Worm (Caenorhabditis elegans): ENCODE measurements around the gene ZK512.7.

DNA sequence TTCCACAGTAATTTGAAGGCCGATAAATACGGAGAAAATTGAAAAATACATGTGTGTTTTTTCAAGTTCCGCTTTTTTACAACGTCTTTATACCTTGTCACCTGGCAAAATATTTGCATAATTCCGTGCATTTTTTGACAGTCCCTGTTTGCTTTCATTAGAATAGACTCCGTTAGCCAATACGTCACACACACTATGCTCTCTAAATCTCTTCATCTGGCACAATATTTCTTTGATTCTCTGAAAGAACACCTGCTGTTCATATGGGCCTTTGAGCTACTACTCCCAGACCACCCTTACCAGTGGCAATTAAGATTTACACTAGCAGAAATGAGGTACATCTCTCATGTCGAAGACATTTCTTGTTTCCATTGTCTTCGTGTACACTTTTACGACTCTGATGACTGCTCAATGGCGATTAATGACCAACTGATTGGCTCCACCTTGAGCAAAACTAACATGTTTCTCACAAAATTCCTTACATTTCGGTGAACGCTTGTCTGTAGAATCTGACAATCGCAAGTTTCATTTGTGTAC is 20.1 kb downstream of the ZK512.7 start, which contains the start of gene grl-11:
- TF ChIP-seq ztf-29 (GFP tag; IDR thresholded peaks at IDR 0.05) (no peak), klf-2 (GFP tag; conservative IDR thresholded peaks at IDR 0.05) (no peak), T22C8.4 (GFP tag; IDR thresholded peaks at IDR 0.05) (no peak), flt-1 (GFP tag; IDR thresholded peaks at IDR 0.05) (no peak), tab-1 (GFP tag; IDR thresholded peaks at IDR 0.05) (no peak), ztf-23 (GFP tag; IDR thresholded peaks at IDR 0.05) (no peak), cog-1 (tag; optimal IDR thresholded peaks at IDR 0.05) (no peak)
